Worm (Caenorhabditis elegans) whole organism, L3 larva: ENCODE data around the gene abt-1.

Source experiments
- R02D3.7 ChIP-seq: fragments of 150-350 bp; optimal IDR thresholded peaks from 2 replicates; lab custom pipeline; 2014; ENCODE audit warnings: missing biosample characterization, missing genetic modification characterization
- elt-2 ChIP-seq: sonication (generic microtip); optimal IDR thresholded peaks from 2 replicates; lab custom pipeline; 2016; ENCODE audit warnings: missing genetic modification reagents, mild to moderate bottlenecking, missing genetic modification characterization, missing compliant biosample characterization
- elt-3 ChIP-seq, 3 experiments: fragments of 150-350 bp in 1 of 3; sonication (generic microtip) in 2 of 3; optimal IDR thresholded peaks; 2 replicates in 2 of 3; 4 replicates in 1 of 3; lab custom pipeline; 2014 to 2017; ENCODE audit warnings: missing biosample characterization in 3 of 3, missing genetic modification characterization in 3 of 3
- mdl-1 ChIP-seq: fragments of 150-350 bp; optimal IDR thresholded peaks from 2 replicates; lab custom pipeline; 2014; ENCODE audit warnings: missing biosample characterization, missing genetic modification characterization
- nhr-11 ChIP-seq: fragments of 150-350 bp; optimal IDR thresholded peaks from 2 replicates; lab custom pipeline; 2014; ENCODE audit warnings: missing biosample characterization, missing genetic modification characterization
- nhr-28 ChIP-seq: fragments of 150-350 bp; optimal IDR thresholded peaks from 2 replicates; lab custom pipeline; 2014; ENCODE audit warnings: missing biosample characterization, missing genetic modification characterization
- nhr-43 ChIP-seq: sonication (generic microtip); optimal IDR thresholded peaks from 2 replicates; lab custom pipeline; 2016; ENCODE audit warnings: mild to moderate bottlenecking, missing genetic modification characterization, missing compliant biosample characterization; ENCODE audit not compliant: poor library complexity, severe bottlenecking
- nhr-76 ChIP-seq: fragments of 150-350 bp; sonication (generic microtip); optimal IDR thresholded peaks from 5 replicates; lab custom pipeline; 2014; ENCODE audit warnings: missing biosample characterization, missing genetic modification characterization
- sea-2 ChIP-seq: fragments of 150-350 bp; sonication (generic microtip); optimal IDR thresholded peaks from 4 replicates; lab custom pipeline; 2014; ENCODE audit warnings: missing biosample characterization, missing genetic modification reagents, missing genetic modification characterization
- snpc-4 ChIP-seq: fragments of 150-350 bp; optimal IDR thresholded peaks from 2 replicates; lab custom pipeline; 2014; ENCODE audit warnings: missing biosample characterization, missing genetic modification characterization
- tbx-2 ChIP-seq: sonication (generic microtip); optimal IDR thresholded peaks from 2 replicates; lab custom pipeline; 2016; ENCODE audit warnings: mild to moderate bottlenecking, missing genetic modification characterization, missing compliant biosample characterization
- unc-62 ChIP-seq: fragments of 150-350 bp; sonication (generic microtip); optimal IDR thresholded peaks from 4 replicates; lab custom pipeline; 2014; ENCODE audit warnings: missing biosample characterization, missing genetic modification reagents, missing genetic modification characterization

- TF ChIP-seq snpc-4 (no peak), sea-2 (GFP tag; lab: Kevin White, UChicago) (no peak), mdl-1 (tag; lab: Kevin White, UChicago) (no peak), tbx-2 (tag; lab: Kevin White, UChicago) (no peak), nhr-76 (tag; lab: Kevin White, UChicago) (no peak), nhr-43 (no peak), nhr-28 (tag; lab: Kevin White, UChicago) (no peak), R02D3.7 (tag; lab: Kevin White, UChicago) (no peak), unc-62 (GFP tag; lab: Kevin White, UChicago) (no peak), elt-2 (no peak), nhr-11 (tag; lab: Kevin White, UChicago) (no peak), elt-3 (tag; optimal IDR thresholded peaks at IDR 0.05; lab: Kevin White, UChicago) (no peak)
Observed at ce11 chrIV:10251261-10251660, 36.5 kb upstream of the abt-1 start.
